Fruit fly (Drosophila melanogaster): ENCODE measurements around the gene CG33796.

Gene CG33796

dm6 chr3L:16172809-16173276, 2.9 kb upstream of the CG33796 start:
- TF ChIP-seq sage (GFP tag; optimal IDR thresholded peaks at IDR 0.05) (no peak), Hr83 (GFP tag; optimal IDR thresholded peaks at IDR 0.05; ENCODE audit: poor library complexity, severe bottlenecking) (no peak), jim (GFP tag; optimal IDR thresholded peaks at IDR 0.05) (no peak), Sp1 (GFP tag; optimal IDR thresholded peaks at IDR 0.05) (peak; percentile 82), OdsH (GFP tag; optimal IDR thresholded peaks at IDR 0.05) (peak; percentile 70), dmrt93B (GFP tag; optimal IDR thresholded peaks at IDR 0.05) (peak; percentile 58), br (GFP tag; optimal IDR thresholded peaks at IDR 0.05) (peak; percentile 10), Hnf4 (GFP tag; optimal IDR thresholded peaks at IDR 0.05) (peak; percentile 31), Dif (GFP tag; optimal IDR thresholded peaks at IDR 0.05; ENCODE audit: partially characterized antibody) (no peak), Jra (GFP tag; optimal IDR thresholded peaks at IDR 0.05) (no peak), brk (GFP tag; optimal IDR thresholded peaks at IDR 0.05) (peak; percentile 43), psq (GFP tag; optimal IDR thresholded peaks at IDR 0.05) (peak; percentile 71), usp (GFP tag; optimal IDR thresholded peaks at IDR 0.05) (no peak), HLH106 (tag; optimal IDR thresholded peaks at IDR 0.05) (peak; percentile 48), fru (GFP tag; optimal IDR thresholded peaks at IDR 0.05) (peak; percentile 63), N (GFP tag; optimal IDR thresholded peaks at IDR 0.05) (no peak), h (GFP tag; optimal IDR thresholded peaks at IDR 0.05) (peak; percentile 53), pan (optimal IDR thresholded peaks at IDR 0.05) (no peak), foxo (GFP tag; optimal IDR thresholded peaks at IDR 0.05) (peak in 1 of 2 experiments; percentile 73), Rel (GFP tag; optimal IDR thresholded peaks at IDR 0.05) (peak; percentile 19), Rel (tag; optimal IDR thresholded peaks at IDR 0.05) (no peak), ey (GFP tag; optimal IDR thresholded peaks at IDR 0.05) (peak; percentile 53), lola (GFP tag; optimal IDR thresholded peaks at IDR 0.05) (no peak), woc (GFP tag; optimal IDR thresholded peaks at IDR 0.05) (peak; percentile 10), Hr78 (GFP tag; optimal IDR thresholded peaks at IDR 0.05) (no peak), Myc (optimal IDR thresholded peaks at IDR 0.05) (no peak), rgr (GFP tag; optimal IDR thresholded peaks at IDR 0.05) (peak; percentile 77), Vsx2 (GFP tag; optimal IDR thresholded peaks at IDR 0.05; ENCODE audit: partially characterized antibody) (no peak), Dfd (GFP tag; optimal IDR thresholded peaks at IDR 0.05) (no peak)

DNA sequence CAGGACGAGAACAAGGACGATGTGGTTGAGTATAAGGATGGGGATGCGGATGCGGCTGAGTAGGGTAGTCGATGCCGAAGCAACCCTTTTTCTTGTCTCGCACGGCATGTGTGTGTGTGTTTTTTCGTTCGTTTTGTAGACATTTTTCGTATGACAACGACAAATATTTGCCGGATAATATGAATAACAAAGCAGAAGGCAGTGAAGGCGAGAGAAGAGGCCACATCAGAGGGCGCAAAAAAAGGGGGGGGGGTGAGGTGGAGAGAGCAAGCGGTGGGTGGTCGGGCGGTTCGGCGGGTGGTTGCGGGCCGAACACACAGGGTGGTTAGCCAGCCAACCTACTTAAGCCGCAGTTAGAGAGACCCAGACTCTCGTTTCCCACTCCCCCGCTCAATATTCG, 2.5 kb upstream of the CG33796 start:
- TF ChIP-seq foxo (GFP tag; optimal IDR thresholded peaks at IDR 0.05) (no peak), CG32264 (GFP tag; optimal IDR thresholded peaks at IDR 0.05) (no peak), GATAd (GFP tag; optimal IDR thresholded peaks at IDR 0.05) (no peak), h (GFP tag; optimal IDR thresholded peaks at IDR 0.05) (no peak), Hr78 (GFP tag; optimal IDR thresholded peaks at IDR 0.05) (no peak), tai (GFP tag; optimal IDR thresholded peaks at IDR 0.05) (no peak), brk (GFP tag; optimal IDR thresholded peaks at IDR 0.05) (no peak), sage (GFP tag; optimal IDR thresholded peaks at IDR 0.05) (no peak), N (GFP tag; optimal IDR thresholded peaks at IDR 0.05) (no peak), pan (optimal IDR thresholded peaks at IDR 0.05) (no peak), lola (GFP tag; optimal IDR thresholded peaks at IDR 0.05) (no peak)

DNA sequence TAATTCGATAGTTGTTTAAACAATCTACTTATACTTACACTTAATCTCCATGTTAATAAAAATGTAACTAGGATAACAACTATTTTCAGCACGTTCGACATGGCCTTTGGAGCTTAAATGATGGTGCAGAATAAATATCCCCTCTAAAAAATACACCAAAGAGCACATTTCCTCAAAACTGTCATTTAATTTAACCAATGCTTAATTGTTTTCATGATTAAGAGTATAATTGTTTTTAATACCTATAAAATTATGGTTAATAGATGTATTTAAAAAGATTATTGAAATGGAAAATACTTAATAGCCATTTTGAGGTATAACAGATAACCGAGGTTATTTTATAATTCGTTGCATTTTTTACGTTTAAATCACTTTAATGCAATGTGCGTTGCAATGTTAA, 1.4 kb upstream of the CG33796 start, which contains the start of gene CG33795:
Gene CG33795, minus strand, starts transcription at position 101 of the 400 bp plus-strand sequence.
- TF ChIP-seq Hr78 (GFP tag; optimal IDR thresholded peaks at IDR 0.05) (no peak), Abd-B (GFP tag; optimal IDR thresholded peaks at IDR 0.05) (no peak), Sp1 (GFP tag; optimal IDR thresholded peaks at IDR 0.05) (no peak), foxo (GFP tag; optimal IDR thresholded peaks at IDR 0.05) (no peak)

- TF ChIP-seq N (GFP tag; optimal IDR thresholded peaks at IDR 0.05): no peak
- no peak for TF ChIP-seq Rel (GFP tag; optimal IDR thresholded peaks at IDR 0.05)
- no peak for TF ChIP-seq Rel (tag; optimal IDR thresholded peaks at IDR 0.05)
- no peak for TF ChIP-seq CG32264 (GFP tag; optimal IDR thresholded peaks at IDR 0.05)
- TF ChIP-seq ey (GFP tag; optimal IDR thresholded peaks at IDR 0.05): no peak
- TF ChIP-seq sv (GFP tag; optimal IDR thresholded peaks at IDR 0.05): no peak
- no peak for TF ChIP-seq br (GFP tag; optimal IDR thresholded peaks at IDR 0.05)
- no peak for TF ChIP-seq foxo (GFP tag; optimal IDR thresholded peaks at IDR 0.05)
- TF ChIP-seq dmrt93B (GFP tag; optimal IDR thresholded peaks at IDR 0.05): no peak
- TF ChIP-seq Hr83 (GFP tag; optimal IDR thresholded peaks at IDR 0.05; ENCODE audit: poor library complexity, severe bottlenecking): no peak
- no peak for TF ChIP-seq Hnf4 (GFP tag; optimal IDR thresholded peaks at IDR 0.05)
These were observed 1.3 kb downstream of the CG33796 start for dm6 chr3L:16168503-16169189.
